Fruit fly (Drosophila melanogaster) whole organism, wandering third instar larva: ENCODE results near the gene Or22c.

Source experiments
- Dif ChIP-seq: fragments of 200-275, 200-300 bp; sonication (Bioruptor generic); optimal IDR thresholded peaks from 2 replicates; lab custom pipeline; 2018; ENCODE audit warnings: missing biosample characterization, missing genetic modification characterization; ENCODE audit not compliant: partially characterized antibody
- GATAd ChIP-seq: sonication (Bioruptor generic); optimal IDR thresholded peaks from 2 replicates; lab custom pipeline; 2016; ENCODE audit warnings: missing biosample characterization, missing genetic modification characterization
- Hr78 ChIP-seq: fragments of >200 bp; optimal IDR thresholded peaks from 2 replicates; lab custom pipeline; 2017; ENCODE audit warnings: missing biosample characterization, missing genetic modification characterization
- Myc ChIP-seq: fragments of >200 bp; optimal IDR thresholded peaks from 2 replicates; lab custom pipeline; 2017
- OdsH ChIP-seq: fragments of 200-800 bp; sonication (Bioruptor generic); optimal IDR thresholded peaks from 2 replicates; lab custom pipeline; 2016; ENCODE audit warnings: missing biosample characterization, mild to moderate bottlenecking, missing genetic modification characterization
- Rel ChIP-seq, 2 experiments: fragments of 200-800 bp; sonication (Bioruptor generic) in 1 of 2; optimal IDR thresholded peaks; 2 replicates in 1 of 2; 3 replicates in 1 of 2; lab custom pipeline; 2016 to 2019; ENCODE audit warnings: mild to moderate bottlenecking in 2 of 2, missing biosample characterization in 2 of 2, missing genetic modification characterization in 2 of 2, moderate library complexity in 1 of 2
- dsf ChIP-seq: sonication (Bioruptor generic); optimal IDR thresholded peaks from 2 replicates; lab custom pipeline; 2016; ENCODE audit warnings: missing biosample characterization, missing genetic modification characterization, borderline replicate concordance
- fru ChIP-seq: fragments of 200-800 bp; sonication (Bioruptor generic); optimal IDR thresholded peaks from 3 replicates; lab custom pipeline; 2016; ENCODE audit warnings: missing biosample characterization, mild to moderate bottlenecking, missing genetic modification characterization
- h ChIP-seq: fragments of 200-800 bp; sonication (Bioruptor generic); optimal IDR thresholded peaks from 3 replicates; lab custom pipeline; 2016; ENCODE audit warnings: missing biosample characterization, mild to moderate bottlenecking, missing genetic modification characterization
- jim ChIP-seq: fragments of 175-275, 200-325 bp; sonication (Bioruptor generic); optimal IDR thresholded peaks from 2 replicates; lab custom pipeline; 2016; ENCODE audit warnings: missing biosample characterization, mild to moderate bottlenecking, missing genetic modification characterization
- pan ChIP-seq: fragments of >200 bp; optimal IDR thresholded peaks from 2 replicates; lab custom pipeline; 2017
- psq ChIP-seq: fragments of 200-800 bp; sonication (Bioruptor generic); optimal IDR thresholded peaks from 3 replicates; lab custom pipeline; 2017; ENCODE audit warnings: missing biosample characterization, mild to moderate bottlenecking, missing genetic modification characterization, moderate library complexity
- woc ChIP-seq: sonication (Bioruptor generic); optimal IDR thresholded peaks from 2 replicates; lab custom pipeline; 2016; ENCODE audit warnings: missing biosample characterization, mild to moderate bottlenecking, missing genetic modification characterization

DNA sequence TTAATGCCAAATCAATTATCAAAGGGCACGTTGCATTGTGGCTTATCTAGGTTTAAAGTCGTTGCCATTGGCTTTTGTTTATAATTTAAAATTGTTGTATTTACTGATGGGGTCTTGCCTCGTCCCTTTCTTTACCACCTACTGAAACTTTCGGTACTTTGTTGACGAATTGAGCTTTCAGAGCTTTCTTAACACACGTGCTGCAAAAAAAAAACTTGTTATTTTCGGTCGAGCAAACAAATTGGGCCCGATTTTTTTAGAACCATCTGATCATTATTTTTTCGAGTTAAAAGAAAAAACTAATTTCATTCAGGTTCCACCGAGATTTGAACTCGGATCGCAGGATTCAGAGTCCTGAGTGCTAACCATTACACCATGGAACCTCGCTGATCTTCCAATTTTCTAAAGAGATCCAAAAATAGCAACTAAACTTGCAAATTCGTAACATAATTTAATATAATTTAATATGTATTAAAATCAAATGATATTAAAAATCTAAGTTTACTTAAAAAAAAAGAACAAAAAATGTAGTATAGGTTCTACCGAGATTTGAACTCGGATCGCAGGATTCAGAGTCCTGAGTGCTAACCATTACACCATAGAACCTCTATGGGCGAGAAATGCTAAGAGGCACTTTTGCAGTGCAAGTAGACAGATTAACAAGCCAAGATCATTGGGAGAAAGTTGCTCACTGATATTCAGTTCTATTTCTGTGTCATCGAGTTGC, 43.9 kb upstream of the Or22c start:
- TF ChIP-seq pan (lab: Kevin White, UChicago) (no peak), jim (GFP tag; lab: Kevin White, UChicago) (no peak), psq (GFP tag; lab: Kevin White, UChicago) (no peak), Myc (lab: Kevin White, UChicago) (no peak), Rel (GFP tag; optimal IDR thresholded peaks at IDR 0.05; lab: Kevin White, UChicago) (no peak), Rel (tag; optimal IDR thresholded peaks at IDR 0.05; lab: Kevin White, UChicago) (no peak), h (GFP tag; lab: Kevin White, UChicago) (no peak), Dif (GFP tag; lab: Kevin White, UChicago) (no peak), woc (GFP tag; lab: Kevin White, UChicago) (no peak), Hr78 (no peak), fru (GFP tag; lab: Kevin White, UChicago) (no peak), dsf (no peak), OdsH (GFP tag; lab: Kevin White, UChicago) (no peak), GATAd (GFP tag; lab: Kevin White, UChicago) (no peak)
